Worm (Caenorhabditis elegans): ENCODE measurements around the gene sur-7.

DNA sequence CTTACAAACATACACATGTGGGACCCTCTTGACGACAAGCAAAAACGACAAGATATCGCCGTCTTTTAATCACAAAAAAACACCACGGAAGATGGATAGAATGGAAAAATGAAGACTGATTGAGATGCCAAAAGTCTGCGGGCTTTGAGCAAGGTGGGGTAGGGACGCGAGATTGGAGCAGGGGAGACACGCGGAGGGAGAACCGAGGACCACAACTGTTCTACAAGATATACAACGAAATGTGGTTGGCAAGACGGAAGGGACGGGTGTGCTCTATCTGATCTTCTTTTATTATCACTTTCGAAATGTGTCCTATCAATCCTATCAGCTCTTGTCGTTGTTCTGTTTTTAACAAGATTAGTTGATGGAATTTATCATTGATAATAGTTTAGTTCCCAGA is 12.8 kb upstream of the sur-7 start:
- TF ChIP-seq mdl-1 (tag; optimal IDR thresholded peaks at IDR 0.05) = no peak
- no peak for TF ChIP-seq ceh-82 (tag; optimal IDR thresholded peaks at IDR 0.05)
- TF ChIP-seq nhr-237 (tag; optimal IDR thresholded peaks at IDR 0.05) = no peak
- no peak for TF ChIP-seq ZK546.5 (tag; optimal IDR thresholded peaks at IDR 0.05)
- TF ChIP-seq zag-1 (tag; optimal IDR thresholded peaks at IDR 0.05) = no peak
- no peak for TF ChIP-seq lin-13 (GFP tag; optimal IDR thresholded peaks at IDR 0.05)
- no peak for TF ChIP-seq ama-1 (optimal IDR thresholded peaks at IDR 0.05)
- no peak for TF ChIP-seq Y55F3AM.14 (GFP tag; optimal IDR thresholded peaks at IDR 0.05)
- no peak for TF ChIP-seq ztf-11 (tag; optimal IDR thresholded peaks at IDR 0.05)
- TF ChIP-seq nhr-12 (tag; optimal IDR thresholded peaks at IDR 0.05) = no peak
- no peak for TF ChIP-seq peb-1 (tag; optimal IDR thresholded peaks at IDR 0.05)
